Fruit fly (Drosophila melanogaster) whole organism: ENCODE data around the gene Dci.

Source experiments
- CG8478 ChIP-seq: fragments of >200 bp; optimal IDR thresholded peaks from 2 replicates; lab custom pipeline; 2018; ENCODE audit warnings: inconsistent platforms
- Dll ChIP-seq: fragments of >200 bp; optimal IDR thresholded peaks from 2 replicates; lab custom pipeline; 2017
- EcR ChIP-seq, 2 experiments: fragments of >200 bp; optimal IDR thresholded peaks; 2 replicates each; lab custom pipeline; 2017; ENCODE audit warnings: missing biosample characterization in 2 of 2, missing genetic modification characterization in 2 of 2, missing genetic modification reagents in 2 of 2
- pan ChIP-seq: fragments of >200 bp; optimal IDR thresholded peaks from 2 replicates; lab custom pipeline; 2017
- psq ChIP-seq: fragments of >200 bp; optimal IDR thresholded peaks from 2 replicates; lab custom pipeline; 2017
- usp ChIP-seq: fragments of >200 bp; optimal IDR thresholded peaks from 2 replicates; lab custom pipeline; 2017; ENCODE audit warnings: missing biosample characterization, missing genetic modification characterization, mixed read lengths

DNA sequence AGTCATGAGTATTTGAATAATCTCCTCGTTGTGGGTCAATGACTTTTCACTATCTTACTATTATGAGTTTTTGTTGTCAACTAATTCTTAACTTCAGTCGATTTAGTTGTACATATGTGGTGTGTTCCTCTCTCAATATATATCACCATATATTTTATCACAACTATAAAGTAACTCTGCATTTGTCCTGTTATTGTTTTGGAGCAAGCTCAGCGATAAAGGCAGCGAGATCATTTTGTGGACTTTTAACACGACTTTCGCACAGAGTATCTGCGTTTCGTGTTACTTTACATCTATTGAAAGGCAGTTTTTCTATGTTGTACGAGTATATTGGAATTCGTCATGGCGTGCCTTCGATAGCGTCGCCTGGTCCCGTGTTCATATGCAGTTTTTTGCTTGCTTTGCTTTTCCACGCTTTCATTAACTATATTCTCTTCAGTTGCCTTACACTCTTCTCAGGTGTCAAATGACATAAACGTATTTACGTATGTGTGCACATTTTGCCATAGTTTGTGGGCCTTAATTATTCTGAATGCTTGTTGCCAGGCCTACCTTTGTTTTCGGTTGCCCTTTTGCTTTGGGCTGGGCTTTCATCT is 24.4 kb downstream of the Dci start:
- TF ChIP-seq psq (lab: Kevin White, UChicago) (no peak), EcR (GFP tag; optimal IDR thresholded peaks at IDR 0.05; lab: Kevin White, UChicago) (no peak), CG8478 (lab: Kevin White, UChicago) (no peak), usp (GFP tag; lab: Kevin White, UChicago) (no peak), pan (no peak), Dll (lab: Kevin White, UChicago) (no peak)
